Worm (Caenorhabditis elegans): Measurements from ENCODE around the gene srx-20.

Gene srx-20

DNA sequence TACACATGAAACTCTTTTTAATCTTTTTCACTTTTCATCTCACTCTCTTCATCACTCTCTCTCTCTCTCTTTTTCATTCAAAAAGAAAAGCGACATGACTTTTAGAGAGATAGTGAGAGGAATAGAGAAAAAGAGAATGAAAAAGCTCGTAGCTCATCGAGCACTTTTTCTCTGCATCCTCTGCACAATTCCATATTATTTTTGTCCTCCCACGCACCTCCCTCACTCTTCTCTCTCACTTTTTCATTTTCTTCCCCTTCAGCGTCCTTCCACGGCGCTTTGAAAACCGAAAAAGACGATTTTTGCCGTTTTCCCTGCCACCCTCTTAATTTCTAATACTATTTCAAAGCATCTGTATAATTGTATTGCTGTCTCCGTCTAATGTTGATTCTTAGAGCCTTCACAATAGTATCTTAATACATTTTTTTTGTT lies 28.8 kb upstream of the srx-20 start (continued):
- TF ChIP-seq ces-1 (GFP tag; optimal IDR thresholded peaks at IDR 0.05) (peak; percentile 76), lsy-2 (tag; optimal IDR thresholded peaks at IDR 0.05) (no peak)

DNA sequence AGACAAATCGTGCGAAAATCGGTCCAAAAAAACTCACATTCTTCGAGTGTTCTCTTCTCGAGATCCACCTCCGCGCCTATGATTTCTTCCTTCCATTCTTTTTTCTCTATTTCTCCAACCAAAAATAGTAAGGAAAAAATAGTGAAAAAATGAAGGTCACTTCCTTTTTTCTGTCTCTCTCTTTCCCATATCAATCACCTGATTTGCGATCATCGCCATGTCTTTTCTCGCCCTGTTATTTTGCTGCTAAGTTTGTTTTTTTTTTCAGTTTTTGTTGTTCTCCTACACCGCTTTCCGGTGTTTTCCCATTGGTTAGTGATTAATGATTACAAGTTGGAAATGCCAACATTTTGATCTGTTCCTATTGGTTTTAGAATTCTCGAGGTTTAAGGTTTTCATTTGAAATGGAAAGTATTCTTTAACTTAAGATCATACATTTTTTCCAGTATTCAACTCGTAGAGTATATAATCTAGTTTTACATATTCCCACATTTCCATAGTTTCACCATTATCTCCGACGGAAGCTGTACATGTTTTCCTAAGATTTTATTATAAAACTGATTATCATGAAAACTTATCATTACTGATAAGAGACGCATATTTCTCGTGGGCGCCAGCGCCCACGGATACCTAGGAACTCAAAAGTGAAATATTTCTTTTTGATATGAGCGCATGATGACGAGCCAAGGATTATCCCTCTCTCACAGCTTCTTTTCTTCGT lies 26.2 kb upstream of the srx-20 start:
- TF ChIP-seq elt-1 (tag; optimal IDR thresholded peaks at IDR 0.05; ENCODE audit: borderline replicate concordance, insufficient read depth), result no peak

DNA sequence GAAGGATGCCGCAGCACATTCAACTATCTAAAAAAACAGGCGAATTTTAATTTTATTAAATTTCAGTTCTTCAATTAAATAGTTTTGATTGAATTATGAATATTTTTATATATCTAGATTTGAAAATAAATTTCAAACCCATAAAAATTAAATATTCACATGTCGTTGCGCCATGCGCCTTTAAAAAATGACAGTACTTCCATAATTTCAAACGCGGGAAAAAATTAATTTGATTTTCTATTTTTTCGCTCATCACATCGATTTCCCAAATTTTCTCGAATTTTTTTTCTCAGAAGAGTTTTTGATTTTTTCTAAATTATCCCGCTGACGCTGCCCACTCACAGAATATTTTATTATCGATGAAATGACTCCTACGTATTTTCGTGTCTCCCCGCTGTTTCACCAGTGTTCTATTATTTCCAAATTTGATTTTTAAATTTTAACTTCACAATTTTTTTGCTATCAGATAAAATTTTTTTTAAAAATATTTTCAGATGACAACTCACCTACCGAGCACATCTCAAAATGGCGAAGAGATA lies 25.4 kb upstream of the srx-20 start, which contains the start of gene lip-1:
Gene lip-1, plus strand, starts transcription at position 489 of the 539 bp plus-strand sequence.
- TF ChIP-seq lsy-2 (tag; optimal IDR thresholded peaks at IDR 0.05) (no peak), blmp-1 (tag; optimal IDR thresholded peaks at IDR 0.05) (no peak), ceh-39 (tag; optimal IDR thresholded peaks at IDR 0.05) (no peak), flh-1 (GFP tag; optimal IDR thresholded peaks at IDR 0.05) (no peak), sem-2 (GFP tag; optimal IDR thresholded peaks at IDR 0.05) (no peak), bed-3 (GFP tag; optimal IDR thresholded peaks at IDR 0.05) (no peak), elt-1 (tag; optimal IDR thresholded peaks at IDR 0.05; ENCODE audit: borderline replicate concordance, insufficient read depth) (no peak), elt-3 (tag; optimal IDR thresholded peaks at IDR 0.05) (no peak), ztf-11 (tag; optimal IDR thresholded peaks at IDR 0.05) (no peak), ceh-83 (GFP tag; optimal IDR thresholded peaks at IDR 0.05) (no peak), cnd-1 (tag; optimal IDR thresholded peaks at IDR 0.05) (no peak), tbx-8 (GFP tag; optimal IDR thresholded peaks at IDR 0.05) (no peak), ces-1 (GFP tag; optimal IDR thresholded peaks at IDR 0.05) (no peak), unc-120 (tag; optimal IDR thresholded peaks at IDR 0.05; ENCODE audit: poor library complexity, severe bottlenecking) (no peak), nhr-12 (tag; optimal IDR thresholded peaks at IDR 0.05) (no peak), drap-1 (GFP tag; optimal IDR thresholded peaks at IDR 0.05) (no peak), zip-8 (tag; optimal IDR thresholded peaks at IDR 0.05) (no peak), lin-13 (tag; optimal IDR thresholded peaks at IDR 0.05) (no peak)

DNA sequence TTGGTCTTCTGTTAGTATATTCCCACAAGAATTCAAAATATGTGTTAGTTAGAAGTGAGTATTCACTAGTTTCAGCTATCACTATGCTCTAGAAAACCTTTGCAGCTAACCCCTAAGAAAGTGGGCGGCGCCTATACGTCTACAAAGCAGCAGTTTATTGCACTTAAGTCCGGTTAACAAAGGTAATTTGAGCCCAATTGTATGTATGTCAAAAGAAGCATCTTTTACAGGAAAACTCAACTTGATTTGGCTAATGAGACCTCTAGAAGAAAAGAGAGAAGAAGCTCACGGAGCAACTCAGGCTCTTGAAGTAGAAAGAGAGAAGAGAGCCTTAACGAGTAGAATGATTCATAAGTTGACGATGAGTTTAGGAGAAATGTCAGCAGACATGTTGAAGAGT lies 15.2 kb upstream of the srx-20 start:
- TF ChIP-seq bed-3 (GFP tag; optimal IDR thresholded peaks at IDR 0.05), result no peak
- TF ChIP-seq unc-62 (GFP tag; optimal IDR thresholded peaks at IDR 0.05), result no peak
- no peak for TF ChIP-seq mep-1 (tag; optimal IDR thresholded peaks at IDR 0.05)

DNA sequence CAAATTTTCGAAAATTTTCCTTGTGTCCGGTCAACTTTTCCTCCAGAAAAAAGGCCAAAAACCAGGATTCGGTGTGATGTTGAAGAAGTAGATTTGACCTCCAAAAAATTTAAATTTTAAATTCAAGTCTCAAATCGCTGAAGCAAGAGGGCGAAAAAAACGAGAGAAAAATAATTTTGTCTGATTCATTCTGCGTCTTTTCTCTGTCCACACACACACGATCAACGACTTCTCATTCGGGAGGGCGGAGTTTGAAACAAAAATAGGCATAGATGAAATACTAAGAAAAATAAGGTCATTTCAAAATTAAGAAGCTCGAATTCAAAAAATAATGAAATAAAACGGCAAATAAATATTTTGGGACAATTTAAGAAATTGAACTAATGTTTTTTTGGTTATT lies 8.6 kb upstream of the srx-20 start, which contains the start of gene R13H7.2:
Gene R13H7.2, minus strand, starts transcription at position 101 of the 400 bp plus-strand sequence.
- TF ChIP-seq pha-4 (tag; optimal IDR thresholded peaks at IDR 0.05), result no peak
- TF ChIP-seq ceh-39 (tag; optimal IDR thresholded peaks at IDR 0.05), result no peak
- TF ChIP-seq nhr-2 (tag; optimal IDR thresholded peaks at IDR 0.05), result no peak
- TF ChIP-seq elt-1 (tag; optimal IDR thresholded peaks at IDR 0.05; ENCODE audit: borderline replicate concordance, insufficient read depth), result no peak
- TF ChIP-seq ham-2 (GFP tag; optimal IDR thresholded peaks at IDR 0.05), result no peak
- TF ChIP-seq zip-8 (tag; optimal IDR thresholded peaks at IDR 0.05), result no peak
- no peak for TF ChIP-seq lsy-2 (tag; optimal IDR thresholded peaks at IDR 0.05)
- TF ChIP-seq snpc-4 (tag; optimal IDR thresholded peaks at IDR 0.05), result no peak
- no peak for TF ChIP-seq ztf-11 (tag; optimal IDR thresholded peaks at IDR 0.05)
- TF ChIP-seq unc-120 (tag; optimal IDR thresholded peaks at IDR 0.05; ENCODE audit: poor library complexity, severe bottlenecking), result no peak
- TF ChIP-seq mep-1 (tag; optimal IDR thresholded peaks at IDR 0.05), result no peak
- TF ChIP-seq elt-3 (tag; optimal IDR thresholded peaks at IDR 0.05), result no peak
- no peak for TF ChIP-seq bed-3 (GFP tag; optimal IDR thresholded peaks at IDR 0.05)
- TF ChIP-seq drap-1 (GFP tag; optimal IDR thresholded peaks at IDR 0.05), result no peak
- no peak for TF ChIP-seq ceh-43 (GFP tag; optimal IDR thresholded peaks at IDR 0.05)
- TF ChIP-seq mls-2 (tag; optimal IDR thresholded peaks at IDR 0.05), result no peak
- TF ChIP-seq unc-39 (tag; optimal IDR thresholded peaks at IDR 0.05), result no peak
- TF ChIP-seq nhr-28 (tag; optimal IDR thresholded peaks at IDR 0.05), result no peak

DNA sequence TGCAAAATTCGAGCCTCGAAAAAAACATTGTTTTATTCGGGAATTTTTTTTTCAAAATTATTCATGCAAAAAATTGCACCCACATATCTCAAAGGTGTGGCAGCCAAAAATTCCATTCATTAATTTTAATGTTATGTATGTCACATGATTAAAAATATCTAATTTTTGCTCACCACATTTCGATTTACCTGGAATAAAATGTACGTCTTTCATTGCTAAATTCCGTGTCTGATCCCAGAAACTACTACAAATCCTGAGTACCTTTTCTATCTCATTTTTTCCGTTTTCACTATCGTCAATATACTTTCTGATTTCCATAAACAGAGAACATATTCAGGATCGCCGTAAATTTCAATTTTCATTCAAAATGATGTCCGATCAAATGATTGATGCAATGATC lies 5.1 kb downstream of the srx-20 start, which contains the start of gene srx-19:
Gene srx-19, plus strand, starts transcription at position 301 of the 400 bp plus-strand sequence.
- TF ChIP-seq lin-13 (tag; optimal IDR thresholded peaks at IDR 0.05) (no peak), sem-2 (GFP tag; optimal IDR thresholded peaks at IDR 0.05) (no peak), zip-8 (tag; optimal IDR thresholded peaks at IDR 0.05) (no peak), lsy-2 (tag; optimal IDR thresholded peaks at IDR 0.05) (no peak)

Measured in whole organism, mixed stage, embryonic.